Fruit fly (Drosophila melanogaster): ENCODE measurements around the gene Ubr1.
A peak's percentile ranks its signal among the peaks of the same experiment; 100 is the strongest.

The Ubr1 gene

DNA sequence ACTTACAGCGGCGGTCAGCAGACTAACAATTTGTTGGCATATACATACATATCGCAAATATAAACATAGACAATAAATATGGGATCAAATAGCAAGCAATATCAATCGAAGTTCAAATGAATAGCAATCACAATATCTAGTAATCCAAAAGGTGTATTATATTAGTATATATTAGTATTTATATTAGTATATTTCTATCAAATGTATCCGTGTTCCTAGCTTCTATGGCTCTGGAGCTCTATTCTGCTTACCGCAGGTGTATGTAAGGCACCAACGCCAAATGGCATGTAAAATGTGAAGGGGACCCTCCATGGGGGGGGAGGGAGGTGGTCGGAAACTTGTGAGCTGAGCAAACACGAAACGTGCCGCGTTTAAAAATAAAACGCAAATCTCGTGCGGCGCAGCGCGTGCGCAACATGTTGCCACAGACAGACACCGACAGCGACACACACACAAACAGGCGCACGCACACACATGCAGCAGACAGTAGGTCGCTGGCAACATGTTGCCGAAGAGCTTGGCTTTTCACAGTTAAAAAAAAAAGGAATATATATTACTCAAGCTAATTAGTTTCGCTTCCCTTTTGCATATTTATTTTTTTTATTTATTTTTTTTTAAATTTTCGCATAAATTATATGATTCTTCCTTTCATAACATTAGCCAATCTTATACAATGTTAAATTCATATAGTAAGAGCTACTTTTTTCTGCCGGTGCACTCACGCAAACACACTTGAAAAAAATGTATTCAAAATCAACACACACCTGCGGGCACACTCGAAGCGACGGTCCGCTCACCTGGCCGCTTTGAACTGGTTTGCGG is 37.8 kb downstream of the Ubr1 start (continued):
- TF ChIP-seq CG12391 (tag; optimal IDR thresholded peaks at IDR 0.05): peak; percentile 63
- TF ChIP-seq CG17359 (tag; optimal IDR thresholded peaks at IDR 0.05): peak; percentile 78
- TF ChIP-seq lilli (GFP tag; optimal IDR thresholded peaks at IDR 0.05): peak; percentile 57
- TF ChIP-seq lmd (GFP tag; IDR thresholded peaks at IDR 0.05): peak; percentile 73
- peak; percentile 76 for TF ChIP-seq CG10979 (tag; optimal IDR thresholded peaks at IDR 0.05)
- peak; percentile 35 for TF ChIP-seq CG17802 (tag; optimal IDR thresholded peaks at IDR 0.05)
- TF ChIP-seq Fer3 (tag; optimal IDR thresholded peaks at IDR 0.05): peak; percentile 73
- TF ChIP-seq CG15601 (tag; optimal IDR thresholded peaks at IDR 0.05): peak; percentile 55
- no peak for TF ChIP-seq mld (GFP tag; IDR thresholded peaks at IDR 0.05; ENCODE audit: partially characterized antibody)
- peak; percentile 47 for TF ChIP-seq Chrac-16 (GFP tag; optimal IDR thresholded peaks at IDR 0.05)
- 0 out of 2 replicates have a peak, but pooled peaks have one; percentile 10 for TF ChIP-seq E2f2 (GFP tag; IDR thresholded peaks at IDR 0.05)
- peak; percentile 9; the same call in 1 of the 2 replicates for TF ChIP-seq Taf1 (GFP tag; IDR thresholded peaks at IDR 0.05)
- TF ChIP-seq CG9932 (GFP tag; IDR thresholded peaks at IDR 0.05): peak; percentile 57
- TF ChIP-seq vvl (GFP tag; IDR thresholded peaks at IDR 0.05): peak; percentile 80
- peak; percentile 3 for TF ChIP-seq CG12942 (GFP tag; optimal IDR thresholded peaks at IDR 0.05)
- TF ChIP-seq CG1603 (tag; optimal IDR thresholded peaks at IDR 0.05): peak; percentile 2
- TF ChIP-seq CG10543 (GFP tag; optimal IDR thresholded peaks at IDR 0.05): peak; percentile 34
- 0 out of 2 replicates have a peak, but pooled peaks have one; percentile 30 for TF ChIP-seq Rx (GFP tag; IDR thresholded peaks at IDR 0.05)
- peak; percentile 54 for TF ChIP-seq CG17328 (GFP tag; IDR thresholded peaks at IDR 0.05)
- peak in 1 of 2 experiments; percentile 35 for TF ChIP-seq chif (GFP tag; optimal IDR thresholded peaks at IDR 0.05)
- peak; percentile 3 for TF ChIP-seq CG2202 (tag; optimal IDR thresholded peaks at IDR 0.05)
- TF ChIP-seq fu2 (GFP tag; optimal IDR thresholded peaks at IDR 0.05): no peak
- TF ChIP-seq so (GFP tag; IDR thresholded peaks at IDR 0.05): peak; percentile 44; the same call in 2 of the 3 replicates
- TF ChIP-seq CG5953 (GFP tag; IDR thresholded peaks at IDR 0.05): peak; percentile 63; the same call in 1 of the 2 replicates
- TF ChIP-seq CG9876 (GFP tag; optimal IDR thresholded peaks at IDR 0.05): no peak
- peak; percentile 46 for TF ChIP-seq CG7372 (GFP tag; IDR thresholded peaks at IDR 0.05)
- no peak for TF ChIP-seq h (optimal IDR thresholded peaks at IDR 0.05)
- TF ChIP-seq CG2678 (tag; optimal IDR thresholded peaks at IDR 0.05): peak; percentile 81
- TF ChIP-seq yki (optimal IDR thresholded peaks at IDR 0.05): no peak
- TF ChIP-seq crp (GFP tag; optimal IDR thresholded peaks at IDR 0.05): no peak
- peak; percentile 74 for TF ChIP-seq Ada2b (GFP tag; IDR thresholded peaks at IDR 0.05)
- peak; percentile 55 for TF ChIP-seq CG10209 (GFP tag; optimal IDR thresholded peaks at IDR 0.05)
- TF ChIP-seq CG12744 (GFP tag; optimal IDR thresholded peaks at IDR 0.05): no peak
- TF ChIP-seq CG1233 (GFP tag; optimal IDR thresholded peaks at IDR 0.05): no peak
- TF ChIP-seq CG2116 (GFP tag; optimal IDR thresholded peaks at IDR 0.05): no peak
- TF ChIP-seq CG8388 (GFP tag; optimal IDR thresholded peaks at IDR 0.05): peak; percentile 45
- TF ChIP-seq CG12155 (GFP tag; optimal IDR thresholded peaks at IDR 0.05): peak; percentile 28
- TF ChIP-seq PHDP (tag; optimal IDR thresholded peaks at IDR 0.05): peak; percentile 67
- TF ChIP-seq wor (GFP tag; IDR thresholded peaks at IDR 0.05): peak; percentile 65; the same call in 1 of the 2 replicates
- peak; percentile 9 for TF ChIP-seq lbe (GFP tag; optimal IDR thresholded peaks at IDR 0.05)
- no peak for TF ChIP-seq CG8944 (GFP tag; optimal IDR thresholded peaks at IDR 0.05)
- no peak for TF ChIP-seq nerfin-2 (GFP tag; IDR thresholded peaks at IDR 0.05; ENCODE audit: partially characterized antibody)
- peak; percentile 34 for TF ChIP-seq CG17568 (GFP tag; optimal IDR thresholded peaks at IDR 0.05)
- TF ChIP-seq gem (tag; optimal IDR thresholded peaks at IDR 0.05): peak; percentile 94
- TF ChIP-seq trem (tag; optimal IDR thresholded peaks at IDR 0.05): peak; percentile 14
- peak; percentile 85 for TF ChIP-seq Awh (GFP tag; IDR thresholded peaks at IDR 0.05)
- peak; percentile 63 for TF ChIP-seq Ssrp (tag; optimal IDR thresholded peaks at IDR 0.05)
- peak; percentile 42; the same call in 1 of the 4 replicates for TF ChIP-seq chinmo (GFP tag; IDR thresholded peaks at IDR 0.05; ENCODE audit: partially characterized antibody)
- peak; percentile 73 for TF ChIP-seq oc (tag; optimal IDR thresholded peaks at IDR 0.05)

Measured in whole organism, embryonic.